Worm (Caenorhabditis elegans): ENCODE results near the gene C18A11.2.

ce11 chrX:8022728-8023127 lies 44.6 kb upstream of the C18A11.2 start:
- TF ChIP-seq him-1 (tag; optimal IDR thresholded peaks at IDR 0.05) = no peak
- no peak for TF ChIP-seq W03F9.2 (tag; optimal IDR thresholded peaks at IDR 0.05)
- no peak for TF ChIP-seq dao-5 (tag; optimal IDR thresholded peaks at IDR 0.05)

Measured in whole organism, L4/young adult.